Worm (Caenorhabditis elegans) whole organism, young adult: Measurements from ENCODE around the gene rps-2.
A peak's percentile ranks its signal among the peaks of the same experiment; 100 is the strongest.

Experiments used
- F33H1.4 ChIP-seq: fragments of 200-800 bp; sonication (Bioruptor generic); IDR thresholded peaks from 2 replicates; pipeline ENCODE4 v1.3.6; 2022; ENCODE audit warnings: missing genetic modification reagents, missing genetic modification characterization, missing compliant biosample characterization
- F55B11.4 ChIP-seq: sonication (generic microtip); optimal IDR thresholded peaks from 2 replicates; lab custom pipeline; 2016; ENCODE audit warnings: missing compliant biosample characterization, missing genetic modification characterization, borderline replicate concordance; ENCODE audit not compliant: insufficient read depth
- K11D2.4 ChIP-seq: fragments of 200-800 bp; sonication (Bioruptor generic); IDR thresholded peaks from 2 replicates; pipeline ENCODE4 v1.3.6; 2022; ENCODE audit warnings: missing genetic modification reagents, missing genetic modification characterization, missing compliant biosample characterization
- T26A5.8 ChIP-seq: sonication (generic microtip); optimal IDR thresholded peaks from 2 replicates; lab custom pipeline; 2016; ENCODE audit warnings: missing genetic modification characterization, missing compliant biosample characterization
- Y53F4B.3 ChIP-seq: fragments of 200-800 bp; sonication (Bioruptor generic); IDR thresholded peaks from 2 replicates; pipeline ENCODE4 v1.3.6; 2022; ENCODE audit warnings: missing genetic modification reagents, missing genetic modification characterization, missing compliant biosample characterization
- Y56A3A.18 ChIP-seq: fragments of 200-800 bp; sonication (Bioruptor generic); IDR thresholded peaks from 2 replicates; pipeline ENCODE4 v1.3.6; 2022; ENCODE audit warnings: missing genetic modification reagents, missing genetic modification characterization, missing compliant biosample characterization
- Y67H2A.10 ChIP-seq: fragments of 200-800 bp; sonication (Bioruptor generic); conservative IDR thresholded peaks from 2 replicates; pipeline ENCODE4 v1.3.6; 2022; ENCODE audit warnings: missing genetic modification reagents, missing genetic modification characterization, missing compliant biosample characterization
- Y95B8A.8 ChIP-seq: fragments of 200-800 bp; sonication (Bioruptor generic); IDR thresholded peaks from 2 replicates; pipeline ENCODE4 v1.3.6; 2022; ENCODE audit warnings: missing genetic modification reagents, missing genetic modification characterization, missing compliant biosample characterization
- aptf-3 ChIP-seq: fragments of 200-800 bp; sonication (Bioruptor generic); IDR thresholded peaks from 2 replicates; pipeline ENCODE4 v1.3.6; 2022; ENCODE audit warnings: missing genetic modification characterization, missing compliant biosample characterization
- atf-7 ChIP-seq: sonication (generic microtip); optimal IDR thresholded peaks from 2 replicates; lab custom pipeline; 2017; ENCODE audit warnings: mild to moderate bottlenecking, missing genetic modification characterization, missing compliant biosample characterization
- attf-6 ChIP-seq: fragments of 200-800 bp; sonication (Bioruptor generic); IDR thresholded peaks from 2 replicates; pipeline ENCODE4 v1.3.6; 2022; ENCODE audit warnings: missing genetic modification reagents, missing genetic modification characterization, missing compliant biosample characterization
- bed-2 ChIP-seq: fragments of 200-800 bp; sonication (Bioruptor generic); IDR thresholded peaks from 2 replicates; pipeline ENCODE4 v1.3.6; 2022; ENCODE audit warnings: missing genetic modification reagents, missing genetic modification characterization, missing compliant biosample characterization
- ccch-3 ChIP-seq: fragments of 200-800 bp; sonication (Bioruptor generic); optimal IDR thresholded peaks from 2 replicates; lab custom pipeline; 2018; ENCODE audit warnings: mild to moderate bottlenecking, missing genetic modification characterization, missing compliant biosample characterization
- ceh-100 ChIP-seq: fragments of 200-800 bp; sonication (Bioruptor generic); IDR thresholded peaks from 2 replicates; pipeline ENCODE4 v1.3.6; 2022; ENCODE audit warnings: missing genetic modification reagents, missing genetic modification characterization, missing compliant biosample characterization
- ceh-27 ChIP-seq: fragments of 200-800 bp; sonication (Bioruptor generic); optimal IDR thresholded peaks from 2 replicates; lab custom pipeline; 2018; ENCODE audit warnings: mild to moderate bottlenecking, missing genetic modification characterization, moderate library complexity, missing compliant biosample characterization
- ceh-40 ChIP-seq: fragments of 200-800 bp; sonication (Bioruptor generic); IDR thresholded peaks from 2 replicates; pipeline ENCODE4 v1.3.6; 2022; ENCODE audit warnings: missing genetic modification characterization, missing compliant biosample characterization
- ceh-91 ChIP-seq: fragments of 200-800 bp; sonication (Bioruptor generic); IDR thresholded peaks from 2 replicates; pipeline ENCODE4 v1.3.6; 2022; ENCODE audit warnings: missing genetic modification reagents, missing genetic modification characterization, missing compliant biosample characterization
- dox-1 ChIP-seq: fragments of 200-800 bp; sonication (Bioruptor generic); IDR thresholded peaks from 2 replicates; pipeline ENCODE4 v1.3.6; 2022; ENCODE audit warnings: missing genetic modification reagents, missing genetic modification characterization, missing compliant biosample characterization
- efl-1 ChIP-seq: fragments of 150-350 bp; optimal IDR thresholded peaks from 2 replicates; lab custom pipeline; 2014; ENCODE audit warnings: missing biosample characterization, missing genetic modification reagents, missing genetic modification characterization
- egl-44 ChIP-seq: fragments of 200-800 bp; sonication (Bioruptor generic); IDR thresholded peaks from 2 replicates; pipeline ENCODE4 v1.3.6; 2022; ENCODE audit warnings: missing genetic modification reagents, missing genetic modification characterization, missing compliant biosample characterization
- ets-4 ChIP-seq: fragments of 200-800 bp; sonication (Bioruptor generic); optimal IDR thresholded peaks from 2 replicates; lab custom pipeline; 2018; ENCODE audit warnings: mild to moderate bottlenecking, missing genetic modification characterization, missing compliant biosample characterization
- fkh-3 ChIP-seq: sonication (generic microtip); optimal IDR thresholded peaks from 2 replicates; lab custom pipeline; 2016; ENCODE audit warnings: mild to moderate bottlenecking, missing genetic modification characterization, missing compliant biosample characterization
- hlh-26 ChIP-seq: fragments of 200-800 bp; sonication (Bioruptor generic); conservative IDR thresholded peaks from 2 replicates; pipeline ENCODE4 v1.3.6; 2022; ENCODE audit warnings: missing genetic modification reagents, missing genetic modification characterization, missing compliant biosample characterization
- hmg-20 ChIP-seq: fragments of 200-800 bp; sonication (Bioruptor generic); IDR thresholded peaks from 2 replicates; pipeline ENCODE4 v1.3.6; 2022; ENCODE audit warnings: missing genetic modification reagents, missing genetic modification characterization, missing compliant biosample characterization
- lag-1 ChIP-seq: fragments of 200-800 bp; sonication (Bioruptor generic); IDR thresholded peaks from 2 replicates; pipeline ENCODE4 v1.3.6; 2022; ENCODE audit warnings: missing genetic modification reagents, missing genetic modification characterization, missing compliant biosample characterization
- let-526 ChIP-seq: fragments of 200-800 bp; sonication (Bioruptor generic); IDR thresholded peaks from 2 replicates; pipeline ENCODE4 v1.3.6; 2022; ENCODE audit warnings: missing genetic modification reagents, missing genetic modification characterization, missing compliant biosample characterization
- lin-54 ChIP-seq: fragments of 200-800 bp; sonication (Bioruptor generic); optimal IDR thresholded peaks from 2 replicates; lab custom pipeline; 2018; ENCODE audit warnings: mild to moderate bottlenecking, missing genetic modification characterization, missing compliant biosample characterization
- lir-1 ChIP-seq: fragments of 200-800 bp; sonication (Bioruptor generic); conservative IDR thresholded peaks from 2 replicates; pipeline ENCODE4 v1.3.6; 2022; ENCODE audit warnings: missing genetic modification reagents, missing genetic modification characterization, missing compliant biosample characterization
- mcd-1 ChIP-seq: fragments of 200-800 bp; sonication (Bioruptor generic); IDR thresholded peaks from 2 replicates; pipeline ENCODE4 v1.3.6; 2022; ENCODE audit warnings: missing genetic modification reagents, missing genetic modification characterization, missing compliant biosample characterization
- nfyb-1 ChIP-seq: fragments of 200-800 bp; sonication (Bioruptor generic); IDR thresholded peaks from 2 replicates; pipeline ENCODE4 v1.3.6; 2022; ENCODE audit warnings: missing genetic modification reagents, missing genetic modification characterization, missing compliant biosample characterization
- pbrm-1 ChIP-seq: fragments of 200-800 bp; sonication (Bioruptor generic); IDR thresholded peaks from 2 replicates; pipeline ENCODE4 v1.3.6; 2022; ENCODE audit warnings: missing genetic modification reagents, missing genetic modification characterization, missing compliant biosample characterization
- pha-4 ChIP-seq: fragments of 150-350 bp; sonication (generic microtip); optimal IDR thresholded peaks from 2 replicates; lab custom pipeline; 2014; ENCODE audit warnings: missing biosample characterization, missing genetic modification reagents, missing genetic modification characterization
- repo-1 ChIP-seq: sonication (generic microtip); optimal IDR thresholded peaks from 2 replicates; lab custom pipeline; 2017; ENCODE audit warnings: mild to moderate bottlenecking, missing genetic modification characterization, missing compliant biosample characterization
- somi-1 ChIP-seq: fragments of 200-800 bp; sonication (Bioruptor generic); optimal IDR thresholded peaks from 2 replicates; lab custom pipeline; 2018; ENCODE audit warnings: mild to moderate bottlenecking, missing genetic modification characterization, missing compliant biosample characterization
- tlf-1 ChIP-seq: fragments of 200-800 bp; sonication (Bioruptor generic); optimal IDR thresholded peaks from 2 replicates; lab custom pipeline; 2018; ENCODE audit warnings: mild to moderate bottlenecking, missing genetic modification characterization, missing compliant biosample characterization
- zfh-2 ChIP-seq: fragments of 200-800 bp; sonication (Bioruptor generic); conservative IDR thresholded peaks from 2 replicates; pipeline ENCODE4 v1.3.6; 2022; ENCODE audit warnings: missing genetic modification reagents, missing genetic modification characterization, missing compliant biosample characterization
- ztf-3 ChIP-seq: fragments of 200-800 bp; sonication (Bioruptor generic); optimal IDR thresholded peaks from 2 replicates; lab custom pipeline; 2018; ENCODE audit warnings: mild to moderate bottlenecking, missing genetic modification characterization, missing compliant biosample characterization

The rps-2 gene

ce11 chrIV:7897953-7898352 lies 28.2 kb downstream of the rps-2 start:
- no peak for TF ChIP-seq nfyb-1 (GFP tag; lab: Robert Waterston, UW)
- no peak for TF ChIP-seq dox-1 (GFP tag; lab: Robert Waterston, UW)
- no peak for TF ChIP-seq somi-1 (GFP tag; lab: Kevin White, UChicago)
- no peak for TF ChIP-seq Y56A3A.18 (GFP tag; lab: Robert Waterston, UW)
- TF ChIP-seq aptf-3 (GFP tag; lab: Robert Waterston, UW): no peak
- TF ChIP-seq ceh-91 (GFP tag; lab: Robert Waterston, UW): no peak
- no peak for TF ChIP-seq attf-6 (GFP tag; lab: Robert Waterston, UW)
- no peak for TF ChIP-seq K11D2.4 (GFP tag; lab: Robert Waterston, UW)
- no peak for TF ChIP-seq repo-1 (tag; lab: Kevin White, UChicago)
- TF ChIP-seq hlh-26 (GFP tag; lab: Robert Waterston, UW): no peak
- TF ChIP-seq mcd-1 (GFP tag; lab: Robert Waterston, UW): no peak
- TF ChIP-seq lag-1: no peak
- TF ChIP-seq ceh-100 (GFP tag; lab: Robert Waterston, UW): no peak
- no peak for TF ChIP-seq pbrm-1 (GFP tag; lab: Robert Waterston, UW)
- TF ChIP-seq Y67H2A.10 (GFP tag; lab: Robert Waterston, UW): no peak
- TF ChIP-seq Y53F4B.3 (GFP tag; lab: Robert Waterston, UW): no peak
- TF ChIP-seq egl-44: no peak

ce11 chrIV:7897443-7897842 lies 28.7 kb downstream of the rps-2 start, which contains the start of gene ilys-4:
Gene ilys-4, minus strand, starts transcription at chrIV:7897543.
- TF ChIP-seq T26A5.8 (no peak), atf-7 (peak; percentile 14), ets-4 (GFP tag; lab: Kevin White, UChicago) (no peak), pha-4 (tag; lab: Kevin White, UChicago) (no peak), F55B11.4 (tag; lab: Kevin White, UChicago) (no peak), let-526 (no peak)

ce11 chrIV:7881726-7882125 lies 44.5 kb downstream of the rps-2 start, which contains the start of gene atic-1:
Gene atic-1, plus strand, starts transcription at chrIV:7882026.
- TF ChIP-seq ztf-3 (GFP tag; lab: Kevin White, UChicago): no peak
- TF ChIP-seq fkh-3: no peak
- no peak for TF ChIP-seq F55B11.4 (tag; lab: Kevin White, UChicago)
- no peak for TF ChIP-seq ceh-40 (GFP tag; lab: Robert Waterston, UW)
- no peak for TF ChIP-seq ceh-27 (GFP tag; lab: Kevin White, UChicago)
- no peak for TF ChIP-seq F33H1.4 (GFP tag; lab: Robert Waterston, UW)
- TF ChIP-seq ccch-3 (GFP tag; lab: Kevin White, UChicago): no peak
- TF ChIP-seq bed-2 (GFP tag; lab: Robert Waterston, UW): no peak
- no peak for TF ChIP-seq Y95B8A.8 (GFP tag; lab: Robert Waterston, UW)
- TF ChIP-seq tlf-1 (GFP tag; lab: Kevin White, UChicago): no peak
- no peak for TF ChIP-seq lin-54
- TF ChIP-seq efl-1: no peak
- TF ChIP-seq Y53F4B.3 (GFP tag; lab: Robert Waterston, UW): no peak
- TF ChIP-seq hmg-20 (GFP tag; lab: Robert Waterston, UW): no peak
- no peak for TF ChIP-seq zfh-2 (GFP tag; lab: Robert Waterston, UW)
- no peak for TF ChIP-seq lir-1 (GFP tag; lab: Robert Waterston, UW)
